Worm (Caenorhabditis elegans): ENCODE data around the gene lmtr-2.

ce11 chrV:7995165-7995564, 15.7 kb downstream of the lmtr-2 start:
- no peak for TF ChIP-seq ceh-82 (tag; optimal IDR thresholded peaks at IDR 0.05)
- TF ChIP-seq nhr-237 (tag; optimal IDR thresholded peaks at IDR 0.05) = no peak
- no peak for TF ChIP-seq nhr-23 (tag; optimal IDR thresholded peaks at IDR 0.05)
- TF ChIP-seq lsy-2 (tag; optimal IDR thresholded peaks at IDR 0.05) = no peak
- TF ChIP-seq R02D3.7 (tag; optimal IDR thresholded peaks at IDR 0.05) = no peak
- no peak for TF ChIP-seq unc-55 (GFP tag; optimal IDR thresholded peaks at IDR 0.05)
- TF ChIP-seq snpc-4 (tag; optimal IDR thresholded peaks at IDR 0.05) = no peak
- no peak for TF ChIP-seq dmd-4 (tag; optimal IDR thresholded peaks at IDR 0.05)
- TF ChIP-seq nhr-11 (tag; optimal IDR thresholded peaks at IDR 0.05) = no peak
- no peak for TF ChIP-seq mdl-1 (tag; optimal IDR thresholded peaks at IDR 0.05)
- TF ChIP-seq aly-2 (tag; optimal IDR thresholded peaks at IDR 0.05) = no peak
- no peak for TF ChIP-seq nhr-77 (tag; optimal IDR thresholded peaks at IDR 0.05)

All from whole organism, L2 larva.